Worm (Caenorhabditis elegans) whole organism, L4 larva: ENCODE results near the gene clec-3.

Source experiments
- D1046.2 ChIP-seq: fragments of 200-800 bp; sonication (Bioruptor generic); IDR thresholded peaks from 2 replicates; pipeline ENCODE4 v1.3.6; 2022; ENCODE audit warnings: missing genetic modification characterization, missing compliant biosample characterization
- F49E8.2 ChIP-seq: sonication (generic microtip); optimal IDR thresholded peaks from 2 replicates; lab custom pipeline; 2016; ENCODE audit warnings: missing compliant biosample characterization, mild to moderate bottlenecking, missing genetic modification characterization, borderline replicate concordance
- R02D3.7 ChIP-seq: fragments of 150-350 bp; sonication (generic microtip); optimal IDR thresholded peaks from 3 replicates; lab custom pipeline; 2014; ENCODE audit warnings: missing biosample characterization, missing genetic modification characterization
- Y105C5A.15 ChIP-seq: fragments of 200-800 bp; sonication (Bioruptor generic); IDR thresholded peaks from 2 replicates; pipeline ENCODE4 v1.3.6; 2022; ENCODE audit warnings: missing genetic modification characterization, missing compliant biosample characterization
- Y5F2A.4 ChIP-seq: fragments of 200-800 bp; sonication (Bioruptor generic); optimal IDR thresholded peaks from 2 replicates; lab custom pipeline; 2018; ENCODE audit warnings: mild to moderate bottlenecking, missing genetic modification characterization, missing compliant biosample characterization
- ZK546.5 ChIP-seq, 2 experiments: sonication (generic microtip); optimal IDR thresholded peaks; 2 replicates each; lab custom pipeline; 2017; ENCODE audit warnings: missing biosample characterization in 2 of 2, missing genetic modification characterization in 2 of 2
- arid-1 ChIP-seq: fragments of 200-800 bp; sonication (Bioruptor generic); conservative IDR thresholded peaks from 2 replicates; pipeline ENCODE4 v1.3.6; 2022; ENCODE audit warnings: missing genetic modification reagents, missing genetic modification characterization, missing compliant biosample characterization
- ceh-28 ChIP-seq: fragments of 150-350 bp; optimal IDR thresholded peaks from 2 replicates; lab custom pipeline; 2014; ENCODE audit warnings: missing biosample characterization, missing genetic modification reagents, missing genetic modification characterization
- ceh-44 ChIP-seq: fragments of 200-800 bp; sonication (Bioruptor generic); IDR thresholded peaks from 2 replicates; pipeline ENCODE4 v1.3.6; 2022; ENCODE audit warnings: missing genetic modification reagents, missing genetic modification characterization, missing compliant biosample characterization
- ceh-62 ChIP-seq: sonication (generic microtip); optimal IDR thresholded peaks from 2 replicates; lab custom pipeline; 2017; ENCODE audit warnings: missing biosample characterization, missing genetic modification characterization
- cey-2 ChIP-seq: sonication (generic microtip); optimal IDR thresholded peaks from 3 replicates; lab custom pipeline; 2017; ENCODE audit warnings: missing genetic modification characterization, mild to moderate bottlenecking, missing compliant biosample characterization, antibody characterized with exemption, borderline replicate concordance; ENCODE audit not compliant: insufficient read depth
- daf-8 ChIP-seq: fragments of 200-800 bp; sonication (Bioruptor generic); IDR thresholded peaks from 2 replicates; pipeline ENCODE4 v1.3.6; 2022; ENCODE audit warnings: missing genetic modification characterization, missing compliant biosample characterization
- dmd-6 ChIP-seq: fragments of 200-800 bp; sonication (Bioruptor generic); IDR thresholded peaks from 2 replicates; pipeline ENCODE4 v1.3.6; 2022; ENCODE audit warnings: missing genetic modification reagents, missing genetic modification characterization, missing compliant biosample characterization
- dmd-9 ChIP-seq: fragments of 200-800 bp; sonication (Bioruptor generic); IDR thresholded peaks from 2 replicates; pipeline ENCODE4 v1.3.6; 2022; ENCODE audit warnings: missing genetic modification reagents, missing genetic modification characterization, missing compliant biosample characterization
- gei-8 ChIP-seq: fragments of 200-800 bp; sonication (Bioruptor generic); optimal IDR thresholded peaks from 2 replicates; lab custom pipeline; 2018; ENCODE audit warnings: mild to moderate bottlenecking, missing genetic modification characterization, missing compliant biosample characterization
- hlh-30 ChIP-seq: sonication (generic microtip); optimal IDR thresholded peaks from 2 replicates; lab custom pipeline; 2017; ENCODE audit warnings: antibody characterized with exemption, mild to moderate bottlenecking, missing genetic modification characterization, missing compliant biosample characterization; ENCODE audit not compliant: insufficient read depth
- hmg-1.1 ChIP-seq: fragments of 200-800 bp; sonication (Bioruptor generic); IDR thresholded peaks from 2 replicates; pipeline ENCODE4 v1.3.6; 2022; ENCODE audit warnings: missing genetic modification reagents, missing genetic modification characterization, missing compliant biosample characterization
- lin-1 ChIP-seq: fragments of 200-800 bp; sonication (Bioruptor generic); IDR thresholded peaks from 2 replicates; pipeline ENCODE4 v1.3.6; 2022; ENCODE audit warnings: missing genetic modification reagents, missing genetic modification characterization, missing compliant biosample characterization
- lin-38 ChIP-seq: fragments of 200-800 bp; sonication (Bioruptor generic); IDR thresholded peaks from 2 replicates; pipeline ENCODE4 v1.3.6; 2022; ENCODE audit warnings: missing genetic modification reagents, missing genetic modification characterization, missing compliant biosample characterization
- lin-39 ChIP-seq: fragments of 150-350 bp; optimal IDR thresholded peaks from 2 replicates; lab custom pipeline; 2014; ENCODE audit warnings: missing biosample characterization, missing genetic modification reagents, missing genetic modification characterization
- lir-3 ChIP-seq: sonication (generic microtip); optimal IDR thresholded peaks from 2 replicates; lab custom pipeline; 2016; ENCODE audit warnings: mild to moderate bottlenecking, missing genetic modification characterization, missing compliant biosample characterization
- madf-5 ChIP-seq, 2 experiments: fragments of 200-800 bp; sonication (Bioruptor generic); IDR thresholded peaks; 2 replicates each; pipeline ENCODE4 v1.3.6; 2022; ENCODE audit warnings: missing compliant biosample characterization in 2 of 2, missing genetic modification characterization in 2 of 2
- mdl-1 ChIP-seq, 2 experiments: fragments of 150-350 bp in 1 of 2; sonication (generic microtip) in 1 of 2; optimal IDR thresholded peaks; 2 replicates each; lab custom pipeline; 2014 to 2017; ENCODE audit warnings: missing biosample characterization in 2 of 2, missing genetic modification characterization in 2 of 2
- mep-1 ChIP-seq: fragments of 150-350 bp; sonication (generic microtip); optimal IDR thresholded peaks from 3 replicates; lab custom pipeline; 2014; ENCODE audit warnings: missing biosample characterization, missing genetic modification characterization
- mes-2 ChIP-seq: sonication (generic microtip); optimal IDR thresholded peaks from 2 replicates; lab custom pipeline; 2016; ENCODE audit warnings: missing genotype, mild to moderate bottlenecking, missing genetic modification characterization, missing compliant biosample characterization; ENCODE audit not compliant: poor library complexity, severe bottlenecking
- mxl-3 ChIP-seq: fragments of 200-800 bp; sonication (Bioruptor generic); optimal IDR thresholded peaks from 2 replicates; lab custom pipeline; 2018; ENCODE audit warnings: mild to moderate bottlenecking, missing genetic modification characterization, missing compliant biosample characterization
- nhr-237 ChIP-seq: sonication (generic microtip); optimal IDR thresholded peaks from 2 replicates; lab custom pipeline; 2017; ENCODE audit warnings: missing biosample characterization, missing genetic modification characterization
- nhr-28 ChIP-seq: fragments of 150-350 bp; optimal IDR thresholded peaks from 2 replicates; lab custom pipeline; 2014; ENCODE audit warnings: missing biosample characterization, missing genetic modification characterization
- nhr-42 ChIP-seq: fragments of 200-800 bp; sonication (Bioruptor generic); IDR thresholded peaks from 2 replicates; pipeline ENCODE4 v1.3.6; 2022; ENCODE audit warnings: missing genetic modification characterization, missing compliant biosample characterization
- nhr-48 ChIP-seq: sonication (generic microtip); optimal IDR thresholded peaks from 2 replicates; lab custom pipeline; 2016; ENCODE audit warnings: mild to moderate bottlenecking, missing genetic modification characterization, missing compliant biosample characterization
- pha-4 ChIP-seq, 2 experiments: fragments of 150-350 bp in 1 of 2; fragments of 200-800 bp in 1 of 2; sonication (Bioruptor generic) in 1 of 2; IDR thresholded peaks in 1 of 2; optimal IDR thresholded peaks in 1 of 2; 2 replicates each; pipeline versions ENCODE4 v1.3.6 to Lab custom; 2014 to 2022; ENCODE audit warnings: missing genetic modification characterization in 2 of 2, missing genetic modification reagents in 2 of 2, missing biosample characterization in 1 of 2, missing compliant biosample characterization in 1 of 2
- php-3 ChIP-seq: fragments of 200-800 bp; sonication (Bioruptor generic); IDR thresholded peaks from 2 replicates; pipeline ENCODE4 v1.3.6; 2022; ENCODE audit warnings: missing genetic modification reagents, missing genetic modification characterization, missing compliant biosample characterization
- rbr-2 ChIP-seq: sonication (generic microtip); optimal IDR thresholded peaks from 2 replicates; lab custom pipeline; 2016; ENCODE audit warnings: missing genotype, missing genetic modification characterization, missing compliant biosample characterization
- saeg-2 ChIP-seq: fragments of 200-800 bp; sonication (Bioruptor generic); IDR thresholded peaks from 2 replicates; pipeline ENCODE4 v1.3.6; 2022; ENCODE audit warnings: missing genetic modification reagents, missing genetic modification characterization, missing compliant biosample characterization
- spr-1 ChIP-seq: sonication (generic microtip); optimal IDR thresholded peaks from 2 replicates; lab custom pipeline; 2016; ENCODE audit warnings: mild to moderate bottlenecking, missing genetic modification characterization, missing compliant biosample characterization
- spr-3 ChIP-seq: fragments of 200-800 bp; sonication (Bioruptor generic); optimal IDR thresholded peaks from 2 replicates; lab custom pipeline; 2018; ENCODE audit warnings: mild to moderate bottlenecking, missing genetic modification characterization, missing compliant biosample characterization
- tra-1 ChIP-seq: fragments of 200-800 bp; sonication (Bioruptor generic); IDR thresholded peaks from 2 replicates; pipeline ENCODE4 v1.3.6; 2022; ENCODE audit warnings: missing genetic modification reagents, missing genetic modification characterization, missing compliant biosample characterization
- unc-130 ChIP-seq: sonication (generic microtip); optimal IDR thresholded peaks from 2 replicates; lab custom pipeline; 2016; ENCODE audit warnings: missing genetic modification reagents, missing genetic modification characterization, missing compliant biosample characterization
- unc-39 ChIP-seq: sonication (generic microtip); optimal IDR thresholded peaks from 2 replicates; lab custom pipeline; 2017; ENCODE audit warnings: missing biosample characterization, missing genetic modification characterization
- vab-7 ChIP-seq: fragments of 200-800 bp; sonication (Bioruptor generic); IDR thresholded peaks from 2 replicates; pipeline ENCODE4 v1.3.6; 2022; ENCODE audit warnings: missing genetic modification reagents, missing genetic modification characterization, missing compliant biosample characterization
- zip-11 ChIP-seq: fragments of 200-800 bp; sonication (Bioruptor generic); IDR thresholded peaks from 2 replicates; pipeline ENCODE4 v1.3.6; 2022; ENCODE audit warnings: missing genetic modification characterization, missing compliant biosample characterization
- zip-2 ChIP-seq: fragments of 150-350 bp; optimal IDR thresholded peaks from 2 replicates; lab custom pipeline; 2014; ENCODE audit warnings: missing biosample characterization, missing genetic modification characterization

clec-3 gene

DNA sequence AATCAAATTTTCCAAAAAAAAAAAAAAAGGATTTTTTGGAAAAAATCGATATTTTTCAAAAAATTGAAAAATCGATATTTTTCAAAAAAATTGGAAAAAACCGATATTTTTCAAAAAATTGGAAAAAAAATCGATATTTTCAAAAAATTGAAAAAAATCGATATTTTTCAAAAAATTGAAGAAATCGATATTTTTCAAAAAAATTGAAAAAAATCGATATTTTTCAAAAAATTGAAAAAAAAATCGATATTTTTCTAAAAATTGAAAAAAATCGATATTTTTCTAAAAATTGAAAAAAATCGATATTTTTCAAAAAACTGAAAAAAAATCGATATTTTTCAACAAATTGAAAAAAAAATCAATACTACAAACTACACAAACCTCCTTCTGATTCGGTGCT is 44.3 kb upstream of the clec-3 start:
- TF ChIP-seq madf-5 (GFP tag; IDR thresholded peaks at IDR 0.05; lab: Robert Waterston, UW) (no peak), zip-2 (tag; lab: Kevin White, UChicago) (no peak), ceh-28 (tag; lab: Kevin White, UChicago) (peak; percentile 77)

DNA sequence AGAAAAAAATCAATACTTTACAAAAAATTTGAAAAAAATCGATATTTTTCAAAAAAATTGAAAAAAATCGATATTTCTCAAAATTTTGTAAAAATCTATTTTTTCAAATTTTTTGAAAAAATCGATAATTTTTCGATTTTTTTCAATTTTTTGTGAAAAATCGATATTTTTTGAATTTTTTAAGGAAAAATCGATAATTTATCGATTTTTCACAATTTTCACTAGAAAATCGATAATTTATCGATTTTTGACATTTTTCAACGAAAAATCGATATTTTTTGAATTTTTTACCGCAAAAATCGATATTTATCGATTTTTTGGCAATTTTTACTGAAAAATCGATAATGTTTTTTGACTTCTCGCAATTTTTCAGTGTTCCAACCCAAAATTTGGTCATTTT is 43.7 kb upstream of the clec-3 start:
- TF ChIP-seq unc-39 (tag; lab: Kevin White, UChicago), result no peak
- peak; percentile 94 for TF ChIP-seq ceh-28 (tag; lab: Kevin White, UChicago)

DNA sequence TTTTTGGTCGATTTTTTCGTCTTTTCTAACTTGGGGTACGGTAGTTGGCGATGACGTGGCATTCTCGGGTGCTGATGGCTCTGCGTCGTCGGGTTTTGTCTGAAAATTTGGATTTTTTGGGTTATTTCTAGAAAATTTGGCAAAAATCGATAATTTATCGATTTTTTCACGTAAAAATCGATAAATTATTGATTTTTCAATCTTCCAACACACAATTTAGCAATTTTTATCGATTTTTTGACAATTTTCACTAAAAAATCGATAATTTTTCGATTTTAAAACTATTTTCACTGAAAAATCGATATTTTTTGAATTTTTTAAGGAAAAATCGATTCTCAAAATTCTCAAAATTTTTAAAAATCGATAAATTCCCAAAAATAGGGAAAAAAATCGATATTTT is 43.2 kb upstream of the clec-3 start:
- TF ChIP-seq ZK546.5 (tag; optimal IDR thresholded peaks at IDR 0.05; lab: Kevin White, UChicago) (no peak), ceh-28 (tag; lab: Kevin White, UChicago) (peak; percentile 89)

DNA sequence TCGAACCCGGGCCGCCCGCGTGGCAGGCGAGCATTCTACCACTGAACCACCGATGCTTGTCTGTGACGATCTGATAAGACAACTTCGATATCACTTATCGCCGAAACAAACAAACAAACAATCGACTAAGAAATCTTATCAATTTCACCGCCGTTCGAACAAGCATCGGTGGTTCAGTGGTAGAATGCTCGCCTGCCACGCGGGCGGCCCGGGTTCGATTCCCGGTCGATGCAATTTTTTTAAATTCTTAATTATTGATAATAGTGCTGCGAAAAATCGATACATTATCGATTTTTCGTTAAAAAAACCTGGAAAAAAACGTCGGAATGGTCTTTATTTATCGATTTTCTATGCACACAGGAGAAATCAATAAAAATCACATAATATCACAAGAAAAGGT is 42.5 kb upstream of the clec-3 start:
- TF ChIP-seq ceh-44 (GFP tag; lab: Robert Waterston, UW) (peak; percentile 74; the same call in 1 of the 2 replicates), nhr-28 (tag; lab: Kevin White, UChicago) (peak; percentile 21), D1046.2 (GFP tag; lab: Robert Waterston, UW) (peak; percentile 73; the same call in 1 of the 2 replicates), ceh-28 (tag; lab: Kevin White, UChicago) (peak; percentile 79), vab-7 (GFP tag; lab: Robert Waterston, UW) (peak; percentile 75), R02D3.7 (tag; lab: Kevin White, UChicago) (no peak), hlh-30 (tag; lab: Kevin White, UChicago) (peak; percentile 69), ZK546.5 (tag; optimal IDR thresholded peaks at IDR 0.05; lab: Kevin White, UChicago) (no peak), mdl-1 (tag; optimal IDR thresholded peaks at IDR 0.05; lab: Kevin White, UChicago) (peak in 1 of 2 experiments; percentile 4), dmd-9 (GFP tag; lab: Robert Waterston, UW) (no peak), nhr-48 (tag; lab: Kevin White, UChicago) (peak; percentile 14), daf-8 (no peak), mep-1 (tag; lab: Kevin White, UChicago) (peak; percentile 59), pha-4 (GFP tag; IDR thresholded peaks at IDR 0.05; lab: Robert Waterston, UW) (peak; percentile 75; the same call in 1 of the 2 replicates), pha-4 (tag; optimal IDR thresholded peaks at IDR 0.05; lab: Kevin White, UChicago) (no peak), madf-5 (GFP tag; IDR thresholded peaks at IDR 0.05; lab: Robert Waterston, UW) (peak; percentile 68 to 84; a peak in 2 of 4 replicates), saeg-2 (GFP tag; lab: Robert Waterston, UW) (0 out of 2 replicates have a peak, but pooled peaks have one; percentile 39), zip-11 (GFP tag; lab: Robert Waterston, UW) (no peak), mxl-3 (no peak), dmd-6 (GFP tag; lab: Robert Waterston, UW) (peak; percentile 36), gei-8 (GFP tag; lab: Kevin White, UChicago) (no peak), nhr-237 (tag; lab: Kevin White, UChicago) (no peak), rbr-2 (tag; lab: Kevin White, UChicago) (no peak), spr-1 (tag; lab: Kevin White, UChicago) (no peak), php-3 (GFP tag; lab: Robert Waterston, UW) (peak; percentile 47; the same call in 1 of the 2 replicates), Y105C5A.15 (GFP tag; lab: Robert Waterston, UW) (no peak), mes-2 (tag; lab: Kevin White, UChicago) (peak; percentile 69), zip-2 (tag; lab: Kevin White, UChicago) (peak; percentile 72), F49E8.2 (tag; lab: Kevin White, UChicago) (peak; percentile 15), lir-3 (tag; lab: Kevin White, UChicago) (peak; percentile 19), tra-1 (peak; percentile 67; the same call in 1 of the 2 replicates), lin-38 (peak; percentile 78), arid-1 (GFP tag; lab: Robert Waterston, UW) (peak; percentile 65), ceh-62 (tag; lab: Kevin White, UChicago) (no peak), Y5F2A.4 (GFP tag; lab: Kevin White, UChicago) (no peak), lin-1 (GFP tag; lab: Robert Waterston, UW) (peak; percentile 83), cey-2 (tag; lab: Kevin White, UChicago) (no peak), unc-39 (tag; lab: Kevin White, UChicago) (no peak), lin-39 (tag; lab: Kevin White, UChicago) (no peak), spr-3 (GFP tag; lab: Kevin White, UChicago) (peak; percentile 7), nhr-42 (GFP tag; lab: Robert Waterston, UW) (peak; percentile 72; the same call in 1 of the 2 replicates), hmg-1.1 (GFP tag; lab: Robert Waterston, UW) (peak; percentile 50), unc-130 (GFP tag; lab: Kevin White, UChicago) (peak; percentile 54)
